Fruit fly (Drosophila melanogaster) whole organism: ENCODE data around the gene CG14442.

Experiments used
- CG8478 ChIP-seq: fragments of >200 bp; optimal IDR thresholded peaks from 2 replicates; lab custom pipeline; 2018; ENCODE audit warnings: inconsistent platforms
- Dll ChIP-seq: fragments of >200 bp; optimal IDR thresholded peaks from 2 replicates; lab custom pipeline; 2017
- EcR ChIP-seq, 2 experiments: fragments of >200 bp; optimal IDR thresholded peaks; 2 replicates each; lab custom pipeline; 2017; ENCODE audit warnings: missing biosample characterization in 2 of 2, missing genetic modification characterization in 2 of 2, missing genetic modification reagents in 2 of 2
- pan ChIP-seq: fragments of >200 bp; optimal IDR thresholded peaks from 2 replicates; lab custom pipeline; 2017
- psq ChIP-seq: fragments of >200 bp; optimal IDR thresholded peaks from 2 replicates; lab custom pipeline; 2017
- usp ChIP-seq: fragments of >200 bp; optimal IDR thresholded peaks from 2 replicates; lab custom pipeline; 2017; ENCODE audit warnings: missing biosample characterization, missing genetic modification characterization, mixed read lengths

CG14442 gene

dm6 chrX:6694105-6694788, 560 bp downstream of the CG14442 start:
- peak; percentile 75 for TF ChIP-seq Dll (lab: Kevin White, UChicago)
- TF ChIP-seq usp (GFP tag; lab: Kevin White, UChicago) = no peak
- TF ChIP-seq CG8478 = peak; percentile 41

dm6 chrX:6688620-6689400, 6.0 kb downstream of the CG14442 start, which contains the start of gene CG3184:
CG3184 (minus strand) TSS chrX:6688774.
- no peak for TF ChIP-seq Dll (lab: Kevin White, UChicago)
- TF ChIP-seq psq (lab: Kevin White, UChicago) = no peak
- no peak for TF ChIP-seq usp (GFP tag; lab: Kevin White, UChicago)
- no peak for TF ChIP-seq EcR (GFP tag; optimal IDR thresholded peaks at IDR 0.05; lab: Kevin White, UChicago)
- TF ChIP-seq CG8478 = no peak

- no peak for TF ChIP-seq psq (lab: Kevin White, UChicago)
- TF ChIP-seq Dll (lab: Kevin White, UChicago) = no peak
- TF ChIP-seq CG8478 = no peak
- TF ChIP-seq EcR (GFP tag; optimal IDR thresholded peaks at IDR 0.05; lab: Kevin White, UChicago) = no peak
- TF ChIP-seq pan = no peak
- TF ChIP-seq usp (GFP tag; lab: Kevin White, UChicago) = no peak
Observed at dm6 chrX:6687267-6687666, 7.5 kb downstream of the CG14442 start, which contains the start of gene CG44303. CG44303 (minus strand) TSS chrX:6687420.

- TF ChIP-seq EcR (GFP tag; optimal IDR thresholded peaks at IDR 0.05; lab: Kevin White, UChicago) (no peak), usp (GFP tag; lab: Kevin White, UChicago) (no peak), CG8478 (no peak), pan (no peak), psq (lab: Kevin White, UChicago) (no peak), Dll (lab: Kevin White, UChicago) (no peak)
Observed at dm6 chrX:6683635-6684499, 10.9 kb downstream of the CG14442 start, which contains the start of gene Pink1. Pink1 (plus strand) TSS chrX:6683798.

- no peak for TF ChIP-seq psq (lab: Kevin White, UChicago)
- TF ChIP-seq EcR (GFP tag; optimal IDR thresholded peaks at IDR 0.05; lab: Kevin White, UChicago) = no peak
- TF ChIP-seq pan = no peak
- TF ChIP-seq Dll (lab: Kevin White, UChicago) = no peak
- TF ChIP-seq CG8478 = no peak
- no peak for TF ChIP-seq usp (GFP tag; lab: Kevin White, UChicago)
Observed at dm6 chrX:6681467-6681866, 13.3 kb downstream of the CG14442 start, which contains the start of gene Fum2. Fum2 (plus strand) TSS chrX:6681767.

- TF ChIP-seq Dll (lab: Kevin White, UChicago) = peak; percentile 16
- TF ChIP-seq CG8478 = no peak
- TF ChIP-seq psq (lab: Kevin White, UChicago) = no peak
Observed at dm6 chrX:6679502-6679810, 15.4 kb downstream of the CG14442 start.

- TF ChIP-seq psq (lab: Kevin White, UChicago) (no peak), CG8478 (no peak), Dll (lab: Kevin White, UChicago) (no peak), EcR (GFP tag; optimal IDR thresholded peaks at IDR 0.05; lab: Kevin White, UChicago) (no peak), usp (GFP tag; lab: Kevin White, UChicago) (no peak), pan (no peak)
Observed at dm6 chrX:6678635-6679501, 15.9 kb downstream of the CG14442 start, which contains the start of gene ND-ASHI. ND-ASHI (minus strand) TSS chrX:6679118.

dm6 chrX:6677826-6678489, 16.8 kb downstream of the CG14442 start, which contains the start of gene Fum1:
Fum1 (plus strand) TSS chrX:6678424.
- TF ChIP-seq pan = no peak
- no peak for TF ChIP-seq Dll (lab: Kevin White, UChicago)
- TF ChIP-seq CG8478 = no peak
- TF ChIP-seq usp (GFP tag; lab: Kevin White, UChicago) = no peak
- TF ChIP-seq EcR (GFP tag; optimal IDR thresholded peaks at IDR 0.05; lab: Kevin White, UChicago) = no peak
- no peak for TF ChIP-seq psq (lab: Kevin White, UChicago)

- TF ChIP-seq usp (GFP tag; lab: Kevin White, UChicago) (no peak), pan (no peak), CG8478 (no peak), psq (lab: Kevin White, UChicago) (no peak), EcR (GFP tag; optimal IDR thresholded peaks at IDR 0.05; lab: Kevin White, UChicago) (no peak), Dll (lab: Kevin White, UChicago) (no peak)
Observed at dm6 chrX:6673637-6674487, 20.9 kb downstream of the CG14442 start, which contains the start of the genes CG3198 and Mcm6. CG3198 (minus strand) TSS chrX:6673973. Mcm6 (plus strand) TSS chrX:6674387.
